Worm (Caenorhabditis elegans) whole organism, L4 larva: ENCODE measurements around the gene R02F2.4.

Experiments used
- F10B5.3 ChIP-seq: sonication (generic microtip); optimal IDR thresholded peaks from 2 replicates; lab custom pipeline; 2016; ENCODE audit warnings: mild to moderate bottlenecking, missing genetic modification characterization, missing compliant biosample characterization
- F44E2.7 ChIP-seq: fragments of 200-800 bp; sonication (Bioruptor generic); IDR thresholded peaks from 2 replicates; pipeline ENCODE4 v2.1.2; 2022; ENCODE audit warnings: missing genetic modification characterization, missing compliant biosample characterization
- R02D3.7 ChIP-seq: fragments of 150-350 bp; sonication (generic microtip); optimal IDR thresholded peaks from 3 replicates; lab custom pipeline; 2014; ENCODE audit warnings: missing biosample characterization, missing genetic modification characterization
- T20F7.1 ChIP-seq: fragments of 200-800 bp; sonication (Bioruptor generic); optimal IDR thresholded peaks from 2 replicates; lab custom pipeline; 2018; ENCODE audit warnings: mild to moderate bottlenecking, missing genetic modification characterization, missing compliant biosample characterization
- Y105C5A.15 ChIP-seq: fragments of 200-800 bp; sonication (Bioruptor generic); IDR thresholded peaks from 2 replicates; pipeline ENCODE4 v1.3.6; 2022; ENCODE audit warnings: missing genetic modification characterization, missing compliant biosample characterization
- Y48G9A.11 ChIP-seq: fragments of 200-800 bp; sonication (Bioruptor generic); IDR thresholded peaks from 2 replicates; pipeline ENCODE4 v1.3.6; 2022; ENCODE audit warnings: missing genetic modification reagents, missing genetic modification characterization, missing compliant biosample characterization
- Y75B8A.6 ChIP-seq: fragments of 200-800 bp; sonication (Bioruptor generic); IDR thresholded peaks from 2 replicates; pipeline ENCODE4 v1.3.6; 2022; ENCODE audit warnings: missing genetic modification reagents, missing genetic modification characterization, missing compliant biosample characterization
- aha-1 ChIP-seq: fragments of 150-350 bp; peaks from one replicate; lab custom pipeline; 2014; ENCODE audit warnings: missing biosample characterization, missing genetic modification characterization
- aly-2 ChIP-seq: sonication (generic microtip); optimal IDR thresholded peaks from 2 replicates; lab custom pipeline; 2018; ENCODE audit warnings: missing biosample characterization, missing genetic modification characterization
- ama-1 ChIP-seq: fragments of 150-350 bp; optimal IDR thresholded peaks from 2 replicates; lab custom pipeline; 2014; ENCODE audit warnings: inconsistent platforms, mixed read lengths
- ceh-32 ChIP-seq: sonication (generic microtip); optimal IDR thresholded peaks from 2 replicates; lab custom pipeline; 2016; ENCODE audit warnings: mild to moderate bottlenecking, missing genetic modification characterization, missing compliant biosample characterization; ENCODE audit not compliant: poor library complexity
- ceh-44 ChIP-seq: fragments of 200-800 bp; sonication (Bioruptor generic); IDR thresholded peaks from 2 replicates; pipeline ENCODE4 v1.3.6; 2022; ENCODE audit warnings: missing genetic modification reagents, missing genetic modification characterization, missing compliant biosample characterization
- ceh-82 ChIP-seq: sonication (generic microtip); optimal IDR thresholded peaks from 2 replicates; lab custom pipeline; 2017; ENCODE audit warnings: missing biosample characterization, missing genetic modification characterization
- ces-1 ChIP-seq: fragments of 150-350 bp; sonication (generic microtip); optimal IDR thresholded peaks from 4 replicates; lab custom pipeline; 2014; ENCODE audit warnings: missing biosample characterization, missing genetic modification reagents, missing genetic modification characterization
- cey-2 ChIP-seq: sonication (generic microtip); optimal IDR thresholded peaks from 3 replicates; lab custom pipeline; 2017; ENCODE audit warnings: missing genetic modification characterization, mild to moderate bottlenecking, missing compliant biosample characterization, antibody characterized with exemption, borderline replicate concordance; ENCODE audit not compliant: insufficient read depth
- daf-12 ChIP-seq: fragments of 150-350 bp; optimal IDR thresholded peaks from 2 replicates; lab custom pipeline; 2014; ENCODE audit warnings: missing biosample characterization, missing genetic modification reagents, missing genetic modification characterization
- daf-19 ChIP-seq: fragments of 200-800 bp; sonication (Bioruptor generic); conservative IDR thresholded peaks from 2 replicates; pipeline ENCODE4 v1.3.6; 2022; ENCODE audit warnings: missing genetic modification characterization, missing compliant biosample characterization
- daf-8 ChIP-seq: fragments of 200-800 bp; sonication (Bioruptor generic); IDR thresholded peaks from 2 replicates; pipeline ENCODE4 v1.3.6; 2022; ENCODE audit warnings: missing genetic modification characterization, missing compliant biosample characterization
- dmd-6 ChIP-seq: fragments of 200-800 bp; sonication (Bioruptor generic); IDR thresholded peaks from 2 replicates; pipeline ENCODE4 v1.3.6; 2022; ENCODE audit warnings: missing genetic modification reagents, missing genetic modification characterization, missing compliant biosample characterization
- dmd-9 ChIP-seq: fragments of 200-800 bp; sonication (Bioruptor generic); IDR thresholded peaks from 2 replicates; pipeline ENCODE4 v1.3.6; 2022; ENCODE audit warnings: missing genetic modification reagents, missing genetic modification characterization, missing compliant biosample characterization
- dpl-1 ChIP-seq: fragments of 150-350 bp; optimal IDR thresholded peaks from 2 replicates; lab custom pipeline; 2014; ENCODE audit warnings: missing biosample characterization, missing genetic modification reagents, missing genetic modification characterization
- dve-1 ChIP-seq: sonication (generic microtip); optimal IDR thresholded peaks from 2 replicates; lab custom pipeline; 2017; ENCODE audit warnings: antibody characterized with exemption, mild to moderate bottlenecking, missing genetic modification characterization, missing compliant biosample characterization; ENCODE audit not compliant: insufficient read depth
- hif-1 ChIP-seq, 2 experiments: sonication (generic microtip); optimal IDR thresholded peaks; 2 replicates each; lab custom pipeline; 2016 to 2017; ENCODE audit warnings: missing compliant biosample characterization in 2 of 2, missing genetic modification characterization in 2 of 2, missing genetic modification reagents in 2 of 2, missing genotype in 2 of 2, mild to moderate bottlenecking in 1 of 2
- hlh-11 ChIP-seq: fragments of 200-800 bp; sonication (Bioruptor generic); optimal IDR thresholded peaks from 2 replicates; lab custom pipeline; 2018; ENCODE audit warnings: mild to moderate bottlenecking, missing genetic modification characterization, missing compliant biosample characterization
- hlh-30 ChIP-seq: sonication (generic microtip); optimal IDR thresholded peaks from 2 replicates; lab custom pipeline; 2017; ENCODE audit warnings: antibody characterized with exemption, mild to moderate bottlenecking, missing genetic modification characterization, missing compliant biosample characterization; ENCODE audit not compliant: insufficient read depth
- hmg-1.1 ChIP-seq: fragments of 200-800 bp; sonication (Bioruptor generic); IDR thresholded peaks from 2 replicates; pipeline ENCODE4 v1.3.6; 2022; ENCODE audit warnings: missing genetic modification reagents, missing genetic modification characterization, missing compliant biosample characterization
- jun-1 ChIP-seq: fragments of 150-350 bp; optimal IDR thresholded peaks from 2 replicates; lab custom pipeline; 2014; ENCODE audit warnings: missing biosample characterization, missing genetic modification reagents, missing genetic modification characterization
- lin-1 ChIP-seq: fragments of 200-800 bp; sonication (Bioruptor generic); IDR thresholded peaks from 2 replicates; pipeline ENCODE4 v1.3.6; 2022; ENCODE audit warnings: missing genetic modification reagents, missing genetic modification characterization, missing compliant biosample characterization
- lin-39 ChIP-seq: fragments of 150-350 bp; optimal IDR thresholded peaks from 2 replicates; lab custom pipeline; 2014; ENCODE audit warnings: missing biosample characterization, missing genetic modification reagents, missing genetic modification characterization
- mdt-29 ChIP-seq: fragments of 200-800 bp; sonication (Bioruptor generic); IDR thresholded peaks from 2 replicates; pipeline ENCODE4 v1.3.6; 2022; ENCODE audit warnings: missing genetic modification reagents, missing genetic modification characterization, missing compliant biosample characterization
- mes-2 ChIP-seq: sonication (generic microtip); optimal IDR thresholded peaks from 2 replicates; lab custom pipeline; 2016; ENCODE audit warnings: missing genotype, mild to moderate bottlenecking, missing genetic modification characterization, missing compliant biosample characterization; ENCODE audit not compliant: poor library complexity, severe bottlenecking
- nhr-10 ChIP-seq: fragments of 150-350 bp; optimal IDR thresholded peaks from 2 replicates; lab custom pipeline; 2014; ENCODE audit warnings: missing biosample characterization, missing genetic modification characterization
- nhr-111 ChIP-seq: fragments of 200-800 bp; sonication (Bioruptor generic); optimal IDR thresholded peaks from 2 replicates; lab custom pipeline; 2018; ENCODE audit warnings: mild to moderate bottlenecking, missing genetic modification characterization, missing compliant biosample characterization
- nhr-237 ChIP-seq: sonication (generic microtip); optimal IDR thresholded peaks from 2 replicates; lab custom pipeline; 2017; ENCODE audit warnings: missing biosample characterization, missing genetic modification characterization
- nhr-6 ChIP-seq: fragments of 150-350 bp; optimal IDR thresholded peaks from 2 replicates; lab custom pipeline; 2014; ENCODE audit warnings: missing biosample characterization, missing genetic modification characterization
- pha-4 ChIP-seq, 2 experiments: fragments of 150-350 bp in 1 of 2; fragments of 200-800 bp in 1 of 2; sonication (Bioruptor generic) in 1 of 2; IDR thresholded peaks in 1 of 2; optimal IDR thresholded peaks in 1 of 2; 2 replicates each; pipeline versions ENCODE4 v1.3.6 to Lab custom; 2014 to 2022; ENCODE audit warnings: missing genetic modification characterization in 2 of 2, missing genetic modification reagents in 2 of 2, missing biosample characterization in 1 of 2, missing compliant biosample characterization in 1 of 2
- pqm-1 ChIP-seq: sonication (generic microtip); optimal IDR thresholded peaks from 2 replicates; lab custom pipeline; 2017; ENCODE audit warnings: missing biosample characterization, missing genetic modification characterization
- saeg-2 ChIP-seq: fragments of 200-800 bp; sonication (Bioruptor generic); IDR thresholded peaks from 2 replicates; pipeline ENCODE4 v1.3.6; 2022; ENCODE audit warnings: missing genetic modification reagents, missing genetic modification characterization, missing compliant biosample characterization
- skn-1 ChIP-seq: fragments of 150-350 bp; optimal IDR thresholded peaks from 2 replicates; lab custom pipeline; 2014; ENCODE audit warnings: missing biosample characterization, missing genetic modification characterization
- snpc-1.2 ChIP-seq: fragments of 200-800 bp; sonication (Bioruptor generic); IDR thresholded peaks from 2 replicates; pipeline ENCODE4 v1.3.6; 2022; ENCODE audit warnings: missing genetic modification reagents, missing genetic modification characterization, missing compliant biosample characterization
- spr-3 ChIP-seq: fragments of 200-800 bp; sonication (Bioruptor generic); optimal IDR thresholded peaks from 2 replicates; lab custom pipeline; 2018; ENCODE audit warnings: mild to moderate bottlenecking, missing genetic modification characterization, missing compliant biosample characterization
- unc-39 ChIP-seq: sonication (generic microtip); optimal IDR thresholded peaks from 2 replicates; lab custom pipeline; 2017; ENCODE audit warnings: missing biosample characterization, missing genetic modification characterization
- vab-7 ChIP-seq: fragments of 200-800 bp; sonication (Bioruptor generic); IDR thresholded peaks from 2 replicates; pipeline ENCODE4 v1.3.6; 2022; ENCODE audit warnings: missing genetic modification reagents, missing genetic modification characterization, missing compliant biosample characterization

Gene R02F2.4

ce11 chrIII:5498973-5499372 is 14.9 kb downstream of the R02F2.4 start, which contains the start of gene R02F2.9:
TSS of gene R02F2.9 (plus strand) at chrIII:5499190.
- TF ChIP-seq mes-2 (tag; lab: Kevin White, UChicago) (peak; percentile 58), nhr-6 (tag; lab: Kevin White, UChicago) (no peak), ces-1 (GFP tag; lab: Kevin White, UChicago) (no peak), unc-39 (tag; lab: Kevin White, UChicago) (no peak), dpl-1 (GFP tag; lab: Kevin White, UChicago) (peak; percentile 92), R02D3.7 (tag; lab: Kevin White, UChicago) (peak; percentile 75), T20F7.1 (GFP tag; lab: Kevin White, UChicago) (peak; percentile 96), Y48G9A.11 (GFP tag; lab: Robert Waterston, UW) (peak; percentile 98)

- TF ChIP-seq Y105C5A.15, result no peak
- TF ChIP-seq saeg-2 (GFP tag; lab: Robert Waterston, UW), result no peak
- peak; percentile 24 for TF ChIP-seq hlh-30 (tag; lab: Kevin White, UChicago)
Measured at ce11 chrIII:5499942-5500341, 15.9 kb downstream of the R02F2.4 start.

ce11 chrIII:5500732-5501131 is 16.6 kb downstream of the R02F2.4 start:
- no peak for TF ChIP-seq Y75B8A.6 (GFP tag; lab: Robert Waterston, UW)
- no peak for TF ChIP-seq spr-3 (GFP tag; lab: Kevin White, UChicago)
- no peak for TF ChIP-seq nhr-10 (tag; lab: Kevin White, UChicago)
- no peak for TF ChIP-seq nhr-237 (tag; lab: Kevin White, UChicago)
- no peak for TF ChIP-seq dve-1 (tag; lab: Kevin White, UChicago)
- TF ChIP-seq ama-1 (lab: Kevin White, UChicago), result no peak
- TF ChIP-seq vab-7 (GFP tag; lab: Robert Waterston, UW), result no peak
- TF ChIP-seq dmd-9 (GFP tag; lab: Robert Waterston, UW), result no peak
- TF ChIP-seq cey-2 (tag; lab: Kevin White, UChicago), result no peak
- TF ChIP-seq dmd-6, result no peak
- TF ChIP-seq lin-1 (GFP tag; lab: Robert Waterston, UW), result no peak
- no peak for TF ChIP-seq snpc-1.2 (GFP tag; lab: Robert Waterston, UW)
- TF ChIP-seq ceh-44 (GFP tag; lab: Robert Waterston, UW), result no peak
- no peak for TF ChIP-seq pqm-1 (tag; lab: Kevin White, UChicago)
- TF ChIP-seq jun-1 (tag; lab: Kevin White, UChicago), result no peak
- no peak for TF ChIP-seq hlh-30 (tag; lab: Kevin White, UChicago)
- no peak for TF ChIP-seq ceh-82 (tag; lab: Kevin White, UChicago)
- TF ChIP-seq F44E2.7 (GFP tag; lab: Robert Waterston, UW), result no peak
- no peak for TF ChIP-seq daf-8
- no peak for TF ChIP-seq lin-39 (tag; lab: Kevin White, UChicago)

ce11 chrIII:5501358-5502287 is 17.5 kb downstream of the R02F2.4 start, which contains the start of gene R02F2.1:
TSS of gene R02F2.1 (plus strand) at chrIII:5501885.
- no peak for TF ChIP-seq skn-1
- TF ChIP-seq hmg-1.1 (GFP tag; lab: Robert Waterston, UW), result no peak
- TF ChIP-seq R02D3.7 (tag; lab: Kevin White, UChicago), result no peak
- peak in 1 of 2 experiments; percentile 38 for TF ChIP-seq hif-1 (tag; optimal IDR thresholded peaks at IDR 0.05; lab: Kevin White, UChicago)
- TF ChIP-seq nhr-111 (GFP tag; lab: Kevin White, UChicago), result no peak
- peak; percentile 83 for TF ChIP-seq aha-1 (tag; lab: Kevin White, UChicago)
- TF ChIP-seq mdt-29, result no peak
- TF ChIP-seq pha-4 (GFP tag; IDR thresholded peaks at IDR 0.05; lab: Robert Waterston, UW), result no peak
- TF ChIP-seq pha-4 (tag; optimal IDR thresholded peaks at IDR 0.05; lab: Kevin White, UChicago), result no peak
- no peak for TF ChIP-seq daf-19
- TF ChIP-seq F10B5.3, result no peak
- no peak for TF ChIP-seq aly-2 (tag; lab: Kevin White, UChicago)
- no peak for TF ChIP-seq ces-1 (GFP tag; lab: Kevin White, UChicago)
- no peak for TF ChIP-seq Y105C5A.15
- TF ChIP-seq daf-12 (tag; lab: Kevin White, UChicago), result no peak
- TF ChIP-seq cey-2 (tag; lab: Kevin White, UChicago), result no peak
- no peak for TF ChIP-seq ceh-32
- peak; percentile 30 for TF ChIP-seq hlh-11 (tag; lab: Kevin White, UChicago)
